Worm (Caenorhabditis elegans): Measurements from ENCODE around the gene spig-4.
A peak's percentile ranks its signal among the peaks of the same experiment; 100 is the strongest.
"Not testable (repeated sequence)": the region's sequence is repeated elsewhere in the genome, so short reads cannot be mapped to it uniquely, and the experiment has no call there.

Gene spig-4

DNA sequence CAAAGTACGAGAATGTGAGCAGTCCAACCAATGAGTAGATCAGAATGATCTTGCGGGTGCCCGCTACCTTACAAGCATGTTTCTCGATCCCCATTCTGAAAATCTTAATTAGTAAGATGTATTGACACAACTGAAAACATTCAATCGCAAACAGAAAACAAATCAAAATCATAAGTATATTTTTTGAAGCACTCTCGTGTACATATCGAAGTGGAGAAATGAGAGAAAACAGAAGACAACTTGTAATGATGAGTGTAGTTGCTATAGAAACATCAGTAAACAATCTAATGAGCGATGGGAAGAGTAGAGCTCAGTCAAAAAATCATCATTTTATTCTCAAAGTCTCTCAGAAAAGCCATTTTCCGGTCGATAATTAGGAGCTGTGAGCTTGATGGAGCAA lies 6.0 kb upstream of the spig-4 start, which contains the start of gene F14D7.8:
Gene F14D7.8 (minus strand): TSS at position 101 of the 400 bp plus-strand sequence.
- TF ChIP-seq pha-2 (tag; optimal IDR thresholded peaks at IDR 0.05) (no peak), pag-3 (tag; optimal IDR thresholded peaks at IDR 0.05; ENCODE audit: borderline replicate concordance) (no peak), elt-4 (tag; optimal IDR thresholded peaks at IDR 0.05) (no peak), hlh-6 (tag; optimal IDR thresholded peaks at IDR 0.05) (no peak), hlh-8 (tag; optimal IDR thresholded peaks at IDR 0.05) (no peak), odd-2 (tag; optimal IDR thresholded peaks at IDR 0.05) (no peak), ceh-9 (tag; optimal IDR thresholded peaks at IDR 0.05) (no peak), K02D7.2 (tag; optimal IDR thresholded peaks at IDR 0.05) (no peak), Y22D7AL.16 (tag; optimal IDR thresholded peaks at IDR 0.05) (no peak), tbx-7 (tag; optimal IDR thresholded peaks at IDR 0.05) (no peak), ceh-48 (tag; optimal IDR thresholded peaks at IDR 0.05) (no peak), unc-86 (tag; optimal IDR thresholded peaks at IDR 0.05) (no peak), hlh-30 (tag; optimal IDR thresholded peaks at IDR 0.05; ENCODE audit: insufficient read depth) (no peak), sox-4 (tag; optimal IDR thresholded peaks at IDR 0.05) (no peak), ceh-34 (tag; optimal IDR thresholded peaks at IDR 0.05) (no peak), madf-2 (tag; optimal IDR thresholded peaks at IDR 0.05) (no peak), ceh-31 (tag; optimal IDR thresholded peaks at IDR 0.05) (no peak), sdc-2 (tag; optimal IDR thresholded peaks at IDR 0.05) (no peak)

DNA sequence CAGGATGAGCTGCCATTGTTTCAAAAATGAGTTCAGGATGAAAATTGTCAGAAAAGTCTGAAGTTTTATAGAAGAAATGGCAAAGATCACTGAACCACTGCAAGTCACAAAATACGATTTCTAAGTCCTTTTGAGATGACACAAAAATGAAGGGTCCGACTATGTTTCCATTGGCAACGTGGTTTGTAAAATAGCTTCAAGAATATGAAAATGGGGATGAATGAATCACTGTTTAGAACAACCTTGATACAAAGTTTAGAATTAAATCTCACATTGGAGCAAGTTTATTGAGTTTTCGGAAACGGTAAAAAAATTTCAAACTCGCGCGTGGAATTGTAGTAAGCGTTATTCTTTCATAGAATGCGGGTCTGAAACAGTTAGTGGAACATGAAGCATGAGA lies 4.4 kb upstream of the spig-4 start, which contains the start of gene ddn-3:
Gene ddn-3 (minus strand): TSS at position 101 of the 400 bp plus-strand sequence.
- TF ChIP-seq sox-4 (tag; optimal IDR thresholded peaks at IDR 0.05) (no peak), T23F11.4 (GFP tag; optimal IDR thresholded peaks at IDR 0.05) (no peak), ztf-16 (tag; optimal IDR thresholded peaks at IDR 0.05) (no peak), fkh-10 (GFP tag; optimal IDR thresholded peaks at IDR 0.05) (no peak), ceh-24 (tag; optimal IDR thresholded peaks at IDR 0.05) (no peak), ceh-45 (GFP tag; IDR thresholded peaks at IDR 0.05) (no peak), hlh-13 (GFP tag; optimal IDR thresholded peaks at IDR 0.05) (no peak), ceh-48 (tag; optimal IDR thresholded peaks at IDR 0.05) (no peak), hlh-15 (tag; optimal IDR thresholded peaks at IDR 0.05) (no peak), gmeb-2 (tag; optimal IDR thresholded peaks at IDR 0.05) (no peak), lim-6 (tag; optimal IDR thresholded peaks at IDR 0.05) (no peak), hlh-6 (tag; optimal IDR thresholded peaks at IDR 0.05) (no peak), pag-3 (tag; optimal IDR thresholded peaks at IDR 0.05; ENCODE audit: borderline replicate concordance) (no peak), ceh-14 (tag; optimal IDR thresholded peaks at IDR 0.05) (no peak), unc-55 (GFP tag; optimal IDR thresholded peaks at IDR 0.05) (no peak), K02D7.2 (tag; optimal IDR thresholded peaks at IDR 0.05) (no peak), pat-9 (tag; optimal IDR thresholded peaks at IDR 0.05) (no peak), pros-1 (tag; optimal IDR thresholded peaks at IDR 0.05) (no peak)

DNA sequence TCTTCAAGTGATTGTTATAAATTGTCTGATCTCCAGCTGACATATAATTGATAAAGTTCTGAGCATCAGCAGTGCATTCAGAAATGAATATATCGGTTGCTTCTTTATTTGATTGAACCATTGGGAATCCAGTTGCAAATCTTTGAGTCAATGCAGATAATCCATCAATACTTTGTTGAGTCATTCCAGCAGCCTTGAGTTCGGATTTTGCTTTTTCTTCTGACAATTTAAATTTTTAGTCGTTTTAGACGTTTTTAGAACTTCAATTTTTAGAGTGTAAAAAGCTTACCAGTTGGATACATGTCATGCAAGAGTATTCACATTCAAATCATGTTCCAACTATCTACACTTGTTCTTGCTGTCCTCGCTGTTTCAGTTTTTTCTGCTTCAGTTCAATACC lies 3.0 kb upstream of the spig-4 start, which contains the start of gene F14D7.14:
Gene F14D7.14 (plus strand): TSS at position 301 of the 400 bp plus-strand sequence.
- TF ChIP-seq pqm-1, ztf-16, pha-2 (tag; optimal IDR thresholded peaks at IDR 0.05): not testable (repeated sequence)

DNA sequence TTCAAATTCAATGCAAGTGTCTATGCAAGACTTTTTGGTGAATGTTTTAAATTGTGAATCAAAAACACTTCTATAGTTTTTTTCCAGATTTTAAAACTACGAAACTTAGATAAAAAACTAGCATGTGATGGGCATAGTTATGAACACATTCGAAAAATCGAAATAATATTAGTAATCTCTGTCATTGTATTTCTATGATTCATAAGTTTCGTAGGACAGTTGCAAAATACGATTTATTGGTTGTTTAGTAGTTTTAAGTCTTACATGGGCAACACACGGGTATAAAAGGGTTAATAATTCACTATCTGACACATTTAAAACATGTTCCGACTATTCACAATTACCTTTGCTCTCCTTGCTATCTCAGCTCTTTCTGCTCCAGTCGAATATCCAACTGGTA lies 1.5 kb upstream of the spig-4 start, which contains the start of gene spig-5:
Gene spig-5 (plus strand): TSS at position 301 of the 400 bp plus-strand sequence.
- not testable (repeated sequence) for TF ChIP-seq dmd-4 (tag; optimal IDR thresholded peaks at IDR 0.05; ENCODE audit: borderline replicate concordance); unc-55 (GFP tag; optimal IDR thresholded peaks at IDR 0.05); pag-3 (tag; optimal IDR thresholded peaks at IDR 0.05; ENCODE audit: borderline replicate concordance)

DNA sequence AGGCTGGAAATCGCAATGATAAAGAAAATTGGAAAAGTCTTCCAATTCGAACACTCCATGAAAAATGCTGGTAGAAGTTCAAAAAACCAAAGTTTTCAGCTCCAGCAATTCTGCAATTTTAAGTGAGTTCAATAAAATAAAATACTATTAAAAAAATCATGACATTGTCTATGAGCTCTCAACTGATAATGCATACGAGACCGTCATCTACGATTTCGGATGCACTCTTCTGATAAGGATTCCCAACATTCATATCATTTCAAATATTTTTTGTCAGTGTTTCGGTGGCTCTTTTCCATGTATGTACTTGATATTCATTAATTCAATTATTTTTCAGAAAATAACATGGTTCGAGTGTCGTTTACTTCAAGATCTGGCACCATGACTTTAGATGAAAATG lies 5.6 kb downstream of the spig-4 start, which contains the start of gene F14D7.6:
Gene F14D7.6 (plus strand): TSS at position 338 of the 400 bp plus-strand sequence.
- TF ChIP-seq elt-2 (tag; optimal IDR thresholded peaks at IDR 0.05) (peak; percentile 21), madf-2 (tag; optimal IDR thresholded peaks at IDR 0.05) (no peak)

Measured in whole organism, late embryonic.